Fruit fly (Drosophila melanogaster) whole organism, embryonic: ENCODE data around the gene sp3.
A peak's percentile ranks its signal among the peaks of the same experiment; 100 is the strongest.

Experiments used
- Atf-2 ChIP-seq: fragments of 200-800 bp; sonication (Bioruptor generic); optimal IDR thresholded peaks from 2 replicates; lab custom pipeline; 2016; ENCODE audit warnings: missing biosample characterization, missing genetic modification characterization
- Awh ChIP-seq: fragments of 200-800 bp; sonication (Bioruptor generic); IDR thresholded peaks from 2 replicates; pipeline ENCODE4, ENCODE4 v1.3.6; 2022; ENCODE audit warnings: missing biosample characterization, missing genetic modification characterization
- CG10979 ChIP-seq: fragments of 200-800 bp; sonication (Bioruptor generic); optimal IDR thresholded peaks from 2 replicates; lab custom pipeline; 2018; ENCODE audit warnings: missing biosample characterization, mild to moderate bottlenecking, missing genetic modification characterization, moderate library complexity
- CG12659 ChIP-seq: fragments of 200-800 bp; sonication (Bioruptor generic); optimal IDR thresholded peaks from 3 replicates; lab custom pipeline; 2017; ENCODE audit warnings: mild to moderate bottlenecking, missing biosample characterization, missing genetic modification reagents, missing genetic modification characterization
- CG13287 ChIP-seq: fragments of 200-800 bp; sonication (Bioruptor generic); IDR thresholded peaks from 2 replicates; pipeline ENCODE4 v1.3.6; 2022; ENCODE audit warnings: missing biosample characterization, missing genetic modification characterization; ENCODE audit not compliant: partially characterized antibody
- CG13424 ChIP-seq: fragments of 200-800 bp; sonication (Bioruptor generic); optimal IDR thresholded peaks from 2 replicates; lab custom pipeline; 2019; ENCODE audit warnings: missing biosample characterization, mild to moderate bottlenecking, missing genetic modification characterization, moderate library complexity
- CG14965 ChIP-seq: fragments of 200-800 bp; sonication (Bioruptor generic); optimal IDR thresholded peaks from 2 replicates; lab custom pipeline; 2016; ENCODE audit warnings: missing biosample characterization, missing genetic modification characterization, borderline replicate concordance
- CG15073 ChIP-seq: fragments of 200-800 bp; sonication (Bioruptor generic); optimal IDR thresholded peaks from 2 replicates; lab custom pipeline; 2016; ENCODE audit warnings: missing biosample characterization, missing genetic modification characterization
- CG1529 ChIP-seq: fragments of 200-800 bp; sonication (Bioruptor generic); optimal IDR thresholded peaks from 3 replicates; lab custom pipeline; 2018; ENCODE audit warnings: missing biosample characterization, missing genetic modification characterization
- CG2120 ChIP-seq: fragments of 200-800 bp; sonication (Bioruptor generic); optimal IDR thresholded peaks from 3 replicates; lab custom pipeline; 2016; ENCODE audit warnings: missing biosample characterization, missing genetic modification characterization
- CG2678 ChIP-seq: fragments of 200-800 bp; sonication (Bioruptor generic); optimal IDR thresholded peaks from 3 replicates; lab custom pipeline; 2019; ENCODE audit warnings: missing biosample characterization, mild to moderate bottlenecking, missing genetic modification characterization, moderate library complexity
- CG31224 ChIP-seq: fragments of 200-800 bp; sonication (Bioruptor generic); IDR thresholded peaks from 2 replicates; pipeline ENCODE4 v1.3.6; 2022; ENCODE audit warnings: missing biosample characterization, missing genetic modification characterization
- CG7745 ChIP-seq: fragments of 200-800 bp; sonication (Bioruptor generic); optimal IDR thresholded peaks from 2 replicates; lab custom pipeline; 2018; ENCODE audit warnings: missing biosample characterization, mild to moderate bottlenecking, missing genetic modification characterization, moderate library complexity
- CG7987 ChIP-seq: fragments of 200-800 bp; sonication (Bioruptor generic); optimal IDR thresholded peaks from 2 replicates; lab custom pipeline; 2018; ENCODE audit warnings: missing biosample characterization, mild to moderate bottlenecking, missing genetic modification characterization, moderate library complexity
- CG8281 ChIP-seq: fragments of 200-800 bp; sonication (Bioruptor generic); optimal IDR thresholded peaks from 2 replicates; lab custom pipeline; 2018; ENCODE audit warnings: missing biosample characterization, mild to moderate bottlenecking, missing genetic modification characterization, moderate library complexity
- CG8478 ChIP-seq: fragments of >200 bp; optimal IDR thresholded peaks from 2 replicates; lab custom pipeline; 2018
- CG8765 ChIP-seq: fragments of 200-800 bp; sonication (Bioruptor generic); IDR thresholded peaks from 2 replicates; pipeline ENCODE4 v1.3.6; 2022; ENCODE audit warnings: missing biosample characterization, missing genetic modification characterization
- Dbx ChIP-seq: fragments of 200-800 bp; sonication (Bioruptor generic); IDR thresholded peaks from 3 replicates; pipeline ENCODE4 v1.3.6; 2022; ENCODE audit warnings: missing biosample characterization, missing genetic modification characterization
- ERR ChIP-seq: fragments of 200-800 bp; sonication (Bioruptor generic); optimal IDR thresholded peaks from 2 replicates; lab custom pipeline; 2016; ENCODE audit warnings: missing biosample characterization, missing genetic modification characterization
- GATAe ChIP-seq: fragments of 200-800 bp; sonication (Bioruptor generic); conservative IDR thresholded peaks from 2 replicates; pipeline ENCODE4 v1.3.6; 2022; ENCODE audit warnings: missing biosample characterization, missing genetic modification characterization
- Gug ChIP-seq: fragments of 200-800 bp; sonication (Bioruptor generic); IDR thresholded peaks from 4 replicates; pipeline ENCODE4 v1.3.6; 2022; ENCODE audit warnings: missing biosample characterization, missing genetic modification characterization
- HmgZ ChIP-seq: fragments of 200-800 bp; sonication (Bioruptor generic); optimal IDR thresholded peaks from 2 replicates; lab custom pipeline; 2018; ENCODE audit warnings: missing biosample characterization, mild to moderate bottlenecking, missing genetic modification characterization
- Hr51 ChIP-seq, 2 experiments: fragments of 200-800 bp; sonication (Bioruptor generic); optimal IDR thresholded peaks; 2 replicates in 1 of 2; 3 replicates in 1 of 2; lab custom pipeline; 2016 to 2018; ENCODE audit warnings: missing biosample characterization in 2 of 2, missing genetic modification characterization in 2 of 2, mild to moderate bottlenecking in 1 of 2, moderate library complexity in 1 of 2
- Hr78 ChIP-seq, 2 experiments: fragments of 200-800 bp in 1 of 2; fragments of >200 bp in 1 of 2; sonication (Bioruptor generic) in 1 of 2; optimal IDR thresholded peaks; 2 replicates each; lab custom pipeline; 2017 to 2019; ENCODE audit warnings: missing biosample characterization in 2 of 2, missing genetic modification characterization in 2 of 2, mild to moderate bottlenecking in 1 of 2, moderate library complexity in 1 of 2
- NK7.1 ChIP-seq: fragments of 200-800 bp; sonication (Bioruptor generic); optimal IDR thresholded peaks from 3 replicates; lab custom pipeline; 2016; ENCODE audit warnings: missing biosample characterization, missing genetic modification characterization
- Nf-YC ChIP-seq: fragments of 200-800 bp; optimal IDR thresholded peaks from 3 replicates; lab custom pipeline; 2019; ENCODE audit warnings: missing biosample characterization, mild to moderate bottlenecking, missing genetic modification characterization, moderate library complexity
- Spps ChIP-seq: fragments of 200-800 bp; sonication (Bioruptor generic); optimal IDR thresholded peaks from 2 replicates; lab custom pipeline; 2018; ENCODE audit warnings: missing biosample characterization, mild to moderate bottlenecking, missing genetic modification characterization
- amos ChIP-seq: fragments of 200-800 bp; sonication (Bioruptor generic); IDR thresholded peaks from 2 replicates; pipeline ENCODE4 v1.3.6; 2022; ENCODE audit warnings: missing biosample characterization, missing genetic modification characterization; ENCODE audit not compliant: partially characterized antibody
- ato ChIP-seq: fragments of 200-800 bp; sonication (Bioruptor generic); IDR thresholded peaks from 2 replicates; pipeline ENCODE4 v1.3.6; 2022; ENCODE audit warnings: missing biosample characterization, missing genetic modification characterization; ENCODE audit not compliant: partially characterized antibody
- chif ChIP-seq, 2 experiments: fragments of 200-800 bp; sonication (Bioruptor generic); optimal IDR thresholded peaks; 3 replicates each; lab custom pipeline; 2016; ENCODE audit warnings: missing biosample characterization in 2 of 2, missing genetic modification characterization in 2 of 2
- crol ChIP-seq: fragments of 200-800 bp; sonication (Bioruptor generic); IDR thresholded peaks from 2 replicates; pipeline ENCODE4 v1.3.6; 2022; ENCODE audit warnings: missing biosample characterization, missing genetic modification characterization
- da ChIP-seq: fragments of 200-800 bp; sonication (Bioruptor generic); optimal IDR thresholded peaks from 2 replicates; lab custom pipeline; 2016; ENCODE audit warnings: missing biosample characterization, missing genetic modification characterization
- dpn ChIP-seq, 2 experiments: fragments of 200-800 bp; sonication (Bioruptor generic); optimal IDR thresholded peaks; 3 replicates each; lab custom pipeline; 2016; ENCODE audit warnings: missing biosample characterization in 2 of 2, missing genetic modification characterization in 2 of 2
- ftz-f1 ChIP-seq: fragments of 200-800 bp; sonication (Bioruptor generic); optimal IDR thresholded peaks from 2 replicates; lab custom pipeline; 2016; ENCODE audit warnings: missing biosample characterization, missing genetic modification characterization
- kni ChIP-seq: fragments of 200-800 bp; sonication (Bioruptor generic); optimal IDR thresholded peaks from 3 replicates; lab custom pipeline; 2017; ENCODE audit warnings: mild to moderate bottlenecking, missing biosample characterization, missing genetic modification reagents, missing genetic modification characterization
- knrl ChIP-seq: fragments of 200-800 bp; sonication (Bioruptor generic); IDR thresholded peaks from 3 replicates; pipeline ENCODE4 v1.3.6; 2022; ENCODE audit warnings: missing biosample characterization, missing genetic modification characterization; ENCODE audit not compliant: partially characterized antibody
- lilli ChIP-seq: fragments of 200-800 bp; sonication (Bioruptor generic); optimal IDR thresholded peaks from 3 replicates; lab custom pipeline; 2016; ENCODE audit warnings: missing biosample characterization, missing genetic modification characterization
- nom ChIP-seq: fragments of 200-800 bp; sonication (Bioruptor generic); optimal IDR thresholded peaks from 2 replicates; lab custom pipeline; 2017; ENCODE audit warnings: missing biosample characterization, missing genetic modification characterization, mild to moderate bottlenecking, moderate library complexity, missing genetic modification reagents
- pfk ChIP-seq: fragments of 200-800 bp; sonication (Bioruptor generic); optimal IDR thresholded peaks from 2 replicates; lab custom pipeline; 2018; ENCODE audit warnings: missing biosample characterization, mild to moderate bottlenecking, missing genetic modification characterization, moderate library complexity
- pum ChIP-seq: fragments of 200-800 bp; sonication (Bioruptor generic); optimal IDR thresholded peaks from 2 replicates; lab custom pipeline; 2016; ENCODE audit warnings: missing biosample characterization, missing genetic modification characterization
- sna ChIP-seq: fragments of 200-800 bp; sonication (Bioruptor generic); IDR thresholded peaks from 2 replicates; pipeline ENCODE4 v1.3.6; 2022; ENCODE audit warnings: missing biosample characterization, missing genetic modification characterization; ENCODE audit not compliant: partially characterized antibody
- so ChIP-seq: fragments of 200-800 bp; sonication (Bioruptor generic); IDR thresholded peaks from 3 replicates; pipeline ENCODE4 v1.3.6; 2022; ENCODE audit warnings: missing biosample characterization, missing genetic modification characterization
- stc ChIP-seq: fragments of 200-800 bp; sonication (Bioruptor generic); IDR thresholded peaks from 2 replicates; pipeline ENCODE4 v1.3.6; 2022; ENCODE audit warnings: missing biosample characterization, missing genetic modification characterization
- sug ChIP-seq: fragments of 200-800 bp; optimal IDR thresholded peaks from 2 replicates; lab custom pipeline; 2019; ENCODE audit warnings: missing biosample characterization, mild to moderate bottlenecking, missing genetic modification characterization, moderate library complexity
- unc-4 ChIP-seq: fragments of 200-800 bp; sonication (Bioruptor generic); IDR thresholded peaks from 2 replicates; pipeline ENCODE4 v1.3.6; 2022; ENCODE audit warnings: missing biosample characterization, missing genetic modification characterization; ENCODE audit not compliant: partially characterized antibody
- usp ChIP-seq: fragments of >200 bp; optimal IDR thresholded peaks from 2 replicates; lab custom pipeline; 2017; ENCODE audit warnings: missing biosample characterization, missing genetic modification characterization
- vvl ChIP-seq: fragments of 200-800 bp; sonication (Bioruptor generic); IDR thresholded peaks from 2 replicates; pipeline ENCODE4 v1.3.6; 2022; ENCODE audit warnings: missing biosample characterization, missing genetic modification characterization
- zen ChIP-seq: fragments of 200-800 bp; sonication (Bioruptor generic); optimal IDR thresholded peaks from 3 replicates; lab custom pipeline; 2018; ENCODE audit warnings: missing biosample characterization, mild to moderate bottlenecking, missing genetic modification characterization, moderate library complexity

The sp3 gene

dm6 chr3R:21499131-21500036 lies 21.3 kb upstream of the sp3 start, which contains the start of gene C15 (continued):
- peak; percentile 52 for TF ChIP-seq kni
- TF ChIP-seq HmgZ (tag; lab: Kevin White, UChicago), result no peak
- no peak for TF ChIP-seq CG2678 (tag; lab: Kevin White, UChicago)
- peak; percentile 100 for TF ChIP-seq Nf-YC (tag; lab: Kevin White, UChicago)
- no peak for TF ChIP-seq NK7.1 (GFP tag; lab: Kevin White, UChicago)
- TF ChIP-seq CG12659 (GFP tag; lab: Kevin White, UChicago), result no peak
- TF ChIP-seq ato (GFP tag; lab: Robert Waterston, UW), result no peak
- no peak for TF ChIP-seq stc (GFP tag; lab: Robert Waterston, UW)
- TF ChIP-seq CG8765, result no peak
- no peak for TF ChIP-seq knrl (GFP tag; lab: Robert Waterston, UW)
- TF ChIP-seq Hr51 (GFP tag; optimal IDR thresholded peaks at IDR 0.05; lab: Kevin White, UChicago), result no peak
- peak; percentile 59 for TF ChIP-seq CG13287 (GFP tag; lab: Robert Waterston, UW)
- TF ChIP-seq sna (GFP tag; lab: Robert Waterston, UW), result 0 out of 2 replicates have a peak, but pooled peaks have one; percentile 28
- TF ChIP-seq Dbx, result no peak
- TF ChIP-seq crol, result peak; percentile 75
- no peak for TF ChIP-seq Atf-2 (GFP tag; lab: Kevin White, UChicago)
- TF ChIP-seq CG8478, result peak; percentile 28
- peak; percentile 43 for TF ChIP-seq nom (GFP tag; lab: Kevin White, UChicago)
- no peak for TF ChIP-seq Spps (tag; lab: Kevin White, UChicago)
- no peak for TF ChIP-seq CG8281 (tag; lab: Kevin White, UChicago)
- no peak for TF ChIP-seq CG13424 (tag; lab: Kevin White, UChicago)
- TF ChIP-seq Gug, result no peak
- TF ChIP-seq pfk, result no peak
- TF ChIP-seq CG15073 (GFP tag; lab: Kevin White, UChicago), result no peak
- no peak for TF ChIP-seq CG1529 (GFP tag; lab: Kevin White, UChicago)
- TF ChIP-seq pum, result no peak
- TF ChIP-seq CG2120 (GFP tag; lab: Kevin White, UChicago), result no peak
- TF ChIP-seq CG7987 (GFP tag; lab: Kevin White, UChicago), result no peak
- TF ChIP-seq CG7745 (tag; lab: Kevin White, UChicago), result no peak
- TF ChIP-seq usp (GFP tag; lab: Kevin White, UChicago), result no peak
- no peak for TF ChIP-seq CG31224 (GFP tag; lab: Robert Waterston, UW)
- peak; percentile 65; the same call in 1 of the 3 replicates for TF ChIP-seq so (GFP tag; lab: Robert Waterston, UW)
- TF ChIP-seq Hr78 (GFP tag; optimal IDR thresholded peaks at IDR 0.05; lab: Kevin White, UChicago), result no peak
- no peak for TF ChIP-seq sug (tag; lab: Kevin White, UChicago)
- peak in 1 of 2 experiments; percentile 8 for TF ChIP-seq chif (GFP tag; optimal IDR thresholded peaks at IDR 0.05; lab: Kevin White, UChicago)
- TF ChIP-seq dpn (GFP tag; optimal IDR thresholded peaks at IDR 0.05; lab: Kevin White, UChicago), result peak in 1 of 2 experiments; percentile 4
- TF ChIP-seq lilli (GFP tag; lab: Kevin White, UChicago), result no peak
- no peak for TF ChIP-seq da
- TF ChIP-seq ERR (GFP tag; lab: Kevin White, UChicago), result no peak
- TF ChIP-seq GATAe, result no peak
- TF ChIP-seq amos (GFP tag; lab: Robert Waterston, UW), result peak; percentile 40; the same call in 1 of the 2 replicates
- no peak for TF ChIP-seq CG10979 (tag; lab: Kevin White, UChicago)
- peak; percentile 31; the same call in 1 of the 2 replicates for TF ChIP-seq unc-4 (GFP tag; lab: Robert Waterston, UW)
- TF ChIP-seq ftz-f1 (GFP tag; lab: Kevin White, UChicago), result peak; percentile 29
- no peak for TF ChIP-seq Awh
- peak; percentile 88 for TF ChIP-seq zen (tag; lab: Kevin White, UChicago)
- TF ChIP-seq vvl (GFP tag; lab: Robert Waterston, UW), result peak; percentile 79
- TF ChIP-seq CG14965 (GFP tag; lab: Kevin White, UChicago), result no peak
